Fruit fly (Drosophila melanogaster) whole organism, embryonic: ENCODE measurements around the gene CG14352.

Experiments
- Aef1 ChIP-seq: fragments of 200-800 bp; sonication (Bioruptor generic); IDR thresholded peaks from 3 replicates; pipeline ENCODE4 v1.3.6; 2022; ENCODE audit warnings: missing biosample characterization, missing genetic modification characterization
- Asciz ChIP-seq: fragments of 200-800 bp; sonication (Bioruptor generic); optimal IDR thresholded peaks from 2 replicates; lab custom pipeline; 2017; ENCODE audit warnings: missing biosample characterization, mild to moderate bottlenecking, missing genetic modification characterization, missing genetic modification reagents
- Blimp-1 ChIP-seq: fragments of 200-800 bp; sonication (Bioruptor generic); optimal IDR thresholded peaks from 3 replicates; lab custom pipeline; 2018; ENCODE audit warnings: missing biosample characterization, missing genetic modification characterization, mild to moderate bottlenecking, moderate library complexity, missing genetic modification reagents
- CG10274 ChIP-seq: fragments of 200-800 bp; sonication (Bioruptor generic); optimal IDR thresholded peaks from 3 replicates; lab custom pipeline; 2017; ENCODE audit warnings: missing biosample characterization, mild to moderate bottlenecking, missing genetic modification characterization
- CG11093 ChIP-seq: fragments of 200-800 bp; sonication (Bioruptor generic); IDR thresholded peaks from 3 replicates; pipeline ENCODE4 v1.3.6; 2022; ENCODE audit warnings: missing biosample characterization, missing genetic modification characterization
- CG14667 ChIP-seq: fragments of 200-800 bp; sonication (Bioruptor generic); IDR thresholded peaks from 2 replicates; pipeline ENCODE4 v1.3.6; 2022; ENCODE audit warnings: missing biosample characterization, missing genetic modification characterization
- CG17359 ChIP-seq: fragments of 200-800 bp; sonication (Bioruptor generic); optimal IDR thresholded peaks from 3 replicates; lab custom pipeline; 2018; ENCODE audit warnings: missing biosample characterization, mild to moderate bottlenecking, missing genetic modification characterization, moderate library complexity
- CG17361 ChIP-seq: fragments of 200-800 bp; sonication (Bioruptor generic); IDR thresholded peaks from 3 replicates; pipeline ENCODE4 v1.3.6; 2022; ENCODE audit warnings: missing biosample characterization, missing genetic modification characterization
- CG2120 ChIP-seq: fragments of 200-800 bp; sonication (Bioruptor generic); optimal IDR thresholded peaks from 3 replicates; lab custom pipeline; 2016; ENCODE audit warnings: missing biosample characterization, missing genetic modification characterization
- CG2678 ChIP-seq: fragments of 200-800 bp; sonication (Bioruptor generic); optimal IDR thresholded peaks from 3 replicates; lab custom pipeline; 2019; ENCODE audit warnings: missing biosample characterization, mild to moderate bottlenecking, missing genetic modification characterization, moderate library complexity
- CG2875 ChIP-seq: fragments of 200-800 bp; sonication (Bioruptor generic); optimal IDR thresholded peaks from 2 replicates; lab custom pipeline; 2017; ENCODE audit warnings: missing biosample characterization, mild to moderate bottlenecking, missing genetic modification characterization, missing genetic modification reagents
- CG4820 ChIP-seq: fragments of 200-800 bp; sonication (Bioruptor generic); optimal IDR thresholded peaks from 3 replicates; lab custom pipeline; 2016; ENCODE audit warnings: missing biosample characterization, missing genetic modification characterization
- CG5953 ChIP-seq: fragments of 200-800 bp; sonication (Bioruptor generic); IDR thresholded peaks from 2 replicates; pipeline ENCODE4 v1.3.6; 2022; ENCODE audit warnings: missing biosample characterization, missing genetic modification characterization
- CG6689 ChIP-seq: fragments of 200-800 bp; sonication (Bioruptor generic); IDR thresholded peaks from 2 replicates; pipeline ENCODE4 v1.3.6; 2022; ENCODE audit warnings: missing biosample characterization, missing genetic modification characterization
- CoRest ChIP-seq: fragments of 200-800 bp; sonication (Bioruptor generic); optimal IDR thresholded peaks from 3 replicates; lab custom pipeline; 2018; ENCODE audit warnings: missing biosample characterization, mild to moderate bottlenecking, missing genetic modification characterization, moderate library complexity
- D19A ChIP-seq: fragments of 200-800 bp; optimal IDR thresholded peaks from 3 replicates; lab custom pipeline; 2019; ENCODE audit warnings: missing biosample characterization, mild to moderate bottlenecking, missing genetic modification characterization, moderate library complexity
- Dip2 ChIP-seq: fragments of 200-800 bp; sonication (Bioruptor generic); IDR thresholded peaks from 2 replicates; pipeline ENCODE4 v1.3.6; 2022; ENCODE audit warnings: missing biosample characterization, missing genetic modification characterization
- Dp ChIP-seq: fragments of 200-800 bp; sonication (Bioruptor generic); optimal IDR thresholded peaks from 2 replicates; lab custom pipeline; 2018; ENCODE audit warnings: missing biosample characterization, mild to moderate bottlenecking, missing genetic modification characterization, moderate library complexity
- Hr51 ChIP-seq, 2 experiments: fragments of 200-800 bp; sonication (Bioruptor generic); optimal IDR thresholded peaks; 2 replicates in 1 of 2; 3 replicates in 1 of 2; lab custom pipeline; 2016 to 2018; ENCODE audit warnings: missing biosample characterization in 2 of 2, missing genetic modification characterization in 2 of 2, mild to moderate bottlenecking in 1 of 2, moderate library complexity in 1 of 2
- Hr78 ChIP-seq, 2 experiments: fragments of 200-800 bp in 1 of 2; fragments of >200 bp in 1 of 2; sonication (Bioruptor generic) in 1 of 2; optimal IDR thresholded peaks; 2 replicates each; lab custom pipeline; 2017 to 2019; ENCODE audit warnings: missing biosample characterization in 2 of 2, missing genetic modification characterization in 2 of 2, mild to moderate bottlenecking in 1 of 2, moderate library complexity in 1 of 2
- Lim3 ChIP-seq: fragments of 200-800 bp; sonication (Bioruptor generic); IDR thresholded peaks from 2 replicates; pipeline ENCODE4 v1.3.6; 2022; ENCODE audit warnings: missing biosample characterization, missing genetic modification characterization
- NK7.1 ChIP-seq: fragments of 200-800 bp; sonication (Bioruptor generic); optimal IDR thresholded peaks from 3 replicates; lab custom pipeline; 2016; ENCODE audit warnings: missing biosample characterization, missing genetic modification characterization
- NfI ChIP-seq: fragments of 200-800 bp; sonication (Bioruptor generic); optimal IDR thresholded peaks from 3 replicates; lab custom pipeline; 2018; ENCODE audit warnings: missing biosample characterization, mild to moderate bottlenecking, missing genetic modification characterization, moderate library complexity
- Oli ChIP-seq: fragments of 200-800 bp; sonication (Bioruptor generic); optimal IDR thresholded peaks from 2 replicates; lab custom pipeline; 2018; ENCODE audit warnings: missing biosample characterization, mild to moderate bottlenecking, missing genetic modification characterization, moderate library complexity
- PHDP ChIP-seq: fragments of 200-800 bp; sonication (Bioruptor generic); optimal IDR thresholded peaks from 3 replicates; lab custom pipeline; 2018; ENCODE audit warnings: missing biosample characterization, mild to moderate bottlenecking, missing genetic modification characterization, moderate library complexity
- Ravus ChIP-seq: fragments of 200-800 bp; sonication (Bioruptor generic); IDR thresholded peaks from 2 replicates; pipeline ENCODE4 v1.3.6; 2022; ENCODE audit warnings: missing biosample characterization, missing genetic modification characterization
- Side ChIP-seq: fragments of 200-800 bp; sonication (Bioruptor generic); optimal IDR thresholded peaks from 2 replicates; lab custom pipeline; 2016; ENCODE audit warnings: missing biosample characterization, missing genetic modification characterization
- Sin3A ChIP-seq: fragments of >200 bp; optimal IDR thresholded peaks from 2 replicates; lab custom pipeline; 2018
- Xrp1 ChIP-seq: fragments of 200-800 bp; sonication (Bioruptor generic); IDR thresholded peaks from 2 replicates; pipeline ENCODE4 v1.3.6; 2022; ENCODE audit warnings: missing biosample characterization, missing genetic modification characterization
- YL-1 ChIP-seq: fragments of 200-800 bp; sonication (Bioruptor generic); optimal IDR thresholded peaks from 3 replicates; lab custom pipeline; 2017; ENCODE audit warnings: missing biosample characterization, mild to moderate bottlenecking, missing genetic modification characterization
- ase ChIP-seq: fragments of 200-800 bp; sonication (Bioruptor generic); IDR thresholded peaks from 3 replicates; pipeline ENCODE4 v1.3.6; 2022; ENCODE audit warnings: missing biosample characterization, missing genetic modification characterization
- bsh ChIP-seq, 2 experiments: fragments of 200-800 bp; sonication (Bioruptor generic); optimal IDR thresholded peaks; 2 replicates each; lab custom pipeline; 2017 to 2018; ENCODE audit warnings: mild to moderate bottlenecking in 2 of 2, missing biosample characterization in 2 of 2, missing genetic modification characterization in 2 of 2, moderate library complexity in 1 of 2
- disco-r ChIP-seq: fragments of 200-800 bp; sonication (Bioruptor generic); optimal IDR thresholded peaks from 2 replicates; lab custom pipeline; 2016; ENCODE audit warnings: missing biosample characterization, missing genetic modification characterization
- dysf ChIP-seq: fragments of 200-800 bp; sonication (Bioruptor generic); IDR thresholded peaks from 3 replicates; pipeline ENCODE4 v1.3.6; 2022; ENCODE audit warnings: missing biosample characterization, missing genetic modification characterization
- en ChIP-seq: fragments of 200-800 bp; sonication (Bioruptor generic); optimal IDR thresholded peaks from 2 replicates; lab custom pipeline; 2016; ENCODE audit warnings: missing biosample characterization, missing genetic modification characterization
- fu2 ChIP-seq: fragments of 200-800 bp; sonication (Bioruptor generic); optimal IDR thresholded peaks from 2 replicates; lab custom pipeline; 2016; ENCODE audit warnings: missing biosample characterization, missing genetic modification characterization
- gce ChIP-seq: fragments of 200-800 bp; sonication (Bioruptor generic); IDR thresholded peaks from 3 replicates; pipeline ENCODE4 v1.3.6; 2022; ENCODE audit warnings: missing biosample characterization, missing genetic modification characterization
- hb ChIP-seq: fragments of 200-800 bp; sonication (Bioruptor generic); IDR thresholded peaks from 3 replicates; pipeline ENCODE4 v1.3.6; 2022; ENCODE audit warnings: missing biosample characterization, missing genetic modification characterization; ENCODE audit not compliant: partially characterized antibody
- ind ChIP-seq: fragments of 200-800 bp; sonication (Bioruptor generic); optimal IDR thresholded peaks from 3 replicates; lab custom pipeline; 2016; ENCODE audit warnings: missing biosample characterization, missing genetic modification characterization
- onecut ChIP-seq: fragments of 200-800 bp; sonication (Bioruptor generic); IDR thresholded peaks from 2 replicates; pipeline ENCODE4 v1.3.6; 2022; ENCODE audit warnings: missing biosample characterization, missing genetic modification characterization
- phol ChIP-seq: fragments of 200-800 bp; sonication (Bioruptor generic); optimal IDR thresholded peaks from 3 replicates; lab custom pipeline; 2018; ENCODE audit warnings: missing biosample characterization, mild to moderate bottlenecking, missing genetic modification characterization, moderate library complexity
- pum ChIP-seq: fragments of 200-800 bp; sonication (Bioruptor generic); optimal IDR thresholded peaks from 2 replicates; lab custom pipeline; 2016; ENCODE audit warnings: missing biosample characterization, missing genetic modification characterization
- salm ChIP-seq: fragments of 200-800 bp; sonication (Bioruptor generic); optimal IDR thresholded peaks from 2 replicates; lab custom pipeline; 2018; ENCODE audit warnings: missing biosample characterization, mild to moderate bottlenecking, missing genetic modification characterization
- sob ChIP-seq: fragments of 200-800 bp; sonication (Bioruptor generic); IDR thresholded peaks from 2 replicates; pipeline ENCODE4 v1.3.6; 2022; ENCODE audit warnings: missing biosample characterization, missing genetic modification characterization
- stwl ChIP-seq: fragments of 200-800 bp; sonication (Bioruptor generic); optimal IDR thresholded peaks from 3 replicates; lab custom pipeline; 2018; ENCODE audit warnings: missing biosample characterization, mild to moderate bottlenecking, missing genetic modification characterization, moderate library complexity
- vnd ChIP-seq: fragments of 200-800 bp; sonication (Bioruptor generic); IDR thresholded peaks from 3 replicates; pipeline ENCODE4 v1.3.6; 2022; ENCODE audit warnings: missing biosample characterization, missing genetic modification characterization; ENCODE audit not compliant: partially characterized antibody
- vvl ChIP-seq: fragments of 200-800 bp; sonication (Bioruptor generic); IDR thresholded peaks from 2 replicates; pipeline ENCODE4 v1.3.6; 2022; ENCODE audit warnings: missing biosample characterization, missing genetic modification characterization
- wor ChIP-seq: fragments of 200-800 bp; sonication (Bioruptor generic); IDR thresholded peaks from 2 replicates; pipeline ENCODE4 v1.3.6; 2022; ENCODE audit warnings: missing biosample characterization, missing genetic modification characterization
- zen ChIP-seq: fragments of 200-800 bp; sonication (Bioruptor generic); optimal IDR thresholded peaks from 3 replicates; lab custom pipeline; 2018; ENCODE audit warnings: missing biosample characterization, mild to moderate bottlenecking, missing genetic modification characterization, moderate library complexity

CG14352 gene

dm6 chr2L:1568631-1569030 is 42.6 kb upstream of the CG14352 start (continued):
- TF ChIP-seq Dip2 = no peak
- TF ChIP-seq vnd (GFP tag; lab: Robert Waterston, UW) = no peak
- no peak for TF ChIP-seq CG5953 (GFP tag; lab: Robert Waterston, UW)
- no peak for TF ChIP-seq CG2875
- no peak for TF ChIP-seq CG14667 (GFP tag; lab: Robert Waterston, UW)
- no peak for TF ChIP-seq Dp (GFP tag; lab: Kevin White, UChicago)
- TF ChIP-seq NK7.1 (GFP tag; lab: Kevin White, UChicago) = no peak
- TF ChIP-seq salm = no peak
- no peak for TF ChIP-seq CG6689 (GFP tag; lab: Robert Waterston, UW)
- TF ChIP-seq Aef1 (GFP tag; lab: Robert Waterston, UW) = no peak
- TF ChIP-seq bsh (GFP tag; optimal IDR thresholded peaks at IDR 0.05; lab: Kevin White, UChicago) = peak in 1 of 2 experiments; percentile 19
- TF ChIP-seq Blimp-1 (GFP tag; lab: Kevin White, UChicago) = peak; percentile 43
- no peak for TF ChIP-seq Hr78 (GFP tag; optimal IDR thresholded peaks at IDR 0.05; lab: Kevin White, UChicago)
- no peak for TF ChIP-seq CG2120 (GFP tag; lab: Kevin White, UChicago)
- no peak for TF ChIP-seq Sin3A (lab: Kevin White, UChicago)
- no peak for TF ChIP-seq Lim3
- TF ChIP-seq YL-1 = no peak
- no peak for TF ChIP-seq ase (GFP tag; lab: Robert Waterston, UW)
- peak; percentile 14 for TF ChIP-seq phol (tag; lab: Kevin White, UChicago)
- no peak for TF ChIP-seq disco-r (GFP tag; lab: Kevin White, UChicago)
- no peak for TF ChIP-seq CG4820 (GFP tag; lab: Kevin White, UChicago)
- no peak for TF ChIP-seq CG10274 (GFP tag; lab: Kevin White, UChicago)
- no peak for TF ChIP-seq NfI (GFP tag; lab: Kevin White, UChicago)
- no peak for TF ChIP-seq PHDP (tag; lab: Kevin White, UChicago)

dm6 chr2L:1574009-1574408 is 37.2 kb upstream of the CG14352 start:
- peak; percentile 29 for TF ChIP-seq D19A (tag; lab: Kevin White, UChicago)
- no peak for TF ChIP-seq en
- TF ChIP-seq Ravus (GFP tag; lab: Robert Waterston, UW) = no peak
- no peak for TF ChIP-seq ind
- TF ChIP-seq hb (GFP tag; lab: Robert Waterston, UW) = no peak
- no peak for TF ChIP-seq pum (GFP tag; lab: Kevin White, UChicago)
- peak; percentile 80 for TF ChIP-seq stwl
- TF ChIP-seq Hr78 (GFP tag; optimal IDR thresholded peaks at IDR 0.05; lab: Kevin White, UChicago) = peak in 1 of 2 experiments; percentile 26

- TF ChIP-seq Side (GFP tag; lab: Kevin White, UChicago) = peak; percentile 7
- peak; percentile 67 for TF ChIP-seq Xrp1 (GFP tag; lab: Robert Waterston, UW)
- TF ChIP-seq vvl (GFP tag; lab: Robert Waterston, UW) = peak; percentile 65
- TF ChIP-seq Oli (tag; lab: Kevin White, UChicago) = peak; percentile 58
- 0 out of 3 replicates have a peak, but pooled peaks have one; percentile 29 for TF ChIP-seq CG17361 (GFP tag; lab: Robert Waterston, UW)
- TF ChIP-seq Hr51 (GFP tag; optimal IDR thresholded peaks at IDR 0.05; lab: Kevin White, UChicago) = peak in 1 of 2 experiments; percentile 68
- no peak; the same call in 1 of the 2 replicates for TF ChIP-seq sob
- TF ChIP-seq hb (GFP tag; lab: Robert Waterston, UW) = no peak
- TF ChIP-seq wor (GFP tag; lab: Robert Waterston, UW) = peak; percentile 33; the same call in 1 of the 2 replicates
- peak; percentile 43 for TF ChIP-seq zen
- TF ChIP-seq Asciz = peak; percentile 54
- TF ChIP-seq CoRest = peak; percentile 22
- TF ChIP-seq CG11093 = 0 out of 3 replicates have a peak, but pooled peaks have one; percentile 50
- TF ChIP-seq gce (GFP tag; lab: Robert Waterston, UW) = peak; percentile 59; the same call in 1 of the 3 replicates
- TF ChIP-seq CG2678 (tag; lab: Kevin White, UChicago) = peak; percentile 45
- TF ChIP-seq CG17359 (tag; lab: Kevin White, UChicago) = peak; percentile 52
- TF ChIP-seq onecut (GFP tag; lab: Robert Waterston, UW) = peak; percentile 26; the same call in 1 of the 2 replicates
- TF ChIP-seq dysf (GFP tag; lab: Robert Waterston, UW) = peak; percentile 58
- no peak for TF ChIP-seq fu2 (GFP tag; lab: Kevin White, UChicago)
Observed at dm6 chr2L:1575604-1576003, 35.6 kb upstream of the CG14352 start.
